Fruit fly (Drosophila melanogaster) whole organism, embryonic: Measurements from ENCODE around the gene Fit2.

ENCODE experiments used
- Asciz ChIP-seq: fragments of 200-800 bp; sonication (Bioruptor generic); optimal IDR thresholded peaks from 2 replicates; lab custom pipeline; 2017; ENCODE audit warnings: missing biosample characterization, mild to moderate bottlenecking, missing genetic modification characterization, missing genetic modification reagents
- Atf6 ChIP-seq: fragments of 200-800 bp; sonication (Bioruptor generic); IDR thresholded peaks from 2 replicates; pipeline ENCODE4 v1.3.6; 2022; ENCODE audit warnings: missing biosample characterization, missing genetic modification characterization
- Bgb ChIP-seq: fragments of 200-800 bp; sonication (Bioruptor generic); IDR thresholded peaks from 2 replicates; pipeline ENCODE4 v1.3.6; 2022; ENCODE audit warnings: missing biosample characterization, missing genetic modification characterization; ENCODE audit not compliant: partially characterized antibody
- CG10274 ChIP-seq: fragments of 200-800 bp; sonication (Bioruptor generic); optimal IDR thresholded peaks from 3 replicates; lab custom pipeline; 2017; ENCODE audit warnings: missing biosample characterization, mild to moderate bottlenecking, missing genetic modification characterization
- CG11723 ChIP-seq: fragments of 200-800 bp; sonication (Bioruptor generic); optimal IDR thresholded peaks from 2 replicates; lab custom pipeline; 2017; ENCODE audit warnings: missing biosample characterization, mild to moderate bottlenecking, missing genetic modification characterization
- CG12104 ChIP-seq: fragments of 200-800 bp; sonication (Bioruptor generic); optimal IDR thresholded peaks from 3 replicates; lab custom pipeline; 2016; ENCODE audit warnings: missing biosample characterization, missing genetic modification characterization
- CG13894 ChIP-seq: fragments of 200-800 bp; sonication (Bioruptor generic); optimal IDR thresholded peaks from 3 replicates; lab custom pipeline; 2018; ENCODE audit warnings: missing biosample characterization, mild to moderate bottlenecking, missing genetic modification characterization, moderate library complexity
- CG1647 ChIP-seq: fragments of 200-800 bp; sonication (Bioruptor generic); optimal IDR thresholded peaks from 3 replicates; lab custom pipeline; 2016; ENCODE audit warnings: missing biosample characterization, missing genetic modification characterization
- CG2116 ChIP-seq: fragments of 200-800 bp; sonication (Bioruptor generic); optimal IDR thresholded peaks from 3 replicates; lab custom pipeline; 2018; ENCODE audit warnings: missing biosample characterization, mild to moderate bottlenecking, missing genetic modification characterization
- CG2129 ChIP-seq: fragments of 200-800 bp; sonication (Bioruptor generic); IDR thresholded peaks from 2 replicates; pipeline ENCODE4 v1.3.6; 2022; ENCODE audit warnings: missing biosample characterization, missing genetic modification characterization; ENCODE audit not compliant: partially characterized antibody
- CG2202 ChIP-seq: fragments of 200-800 bp; sonication (Bioruptor generic); optimal IDR thresholded peaks from 2 replicates; lab custom pipeline; 2018; ENCODE audit warnings: missing biosample characterization, mild to moderate bottlenecking, missing genetic modification characterization
- CG2875 ChIP-seq: fragments of 200-800 bp; sonication (Bioruptor generic); optimal IDR thresholded peaks from 2 replicates; lab custom pipeline; 2017; ENCODE audit warnings: missing biosample characterization, mild to moderate bottlenecking, missing genetic modification characterization, missing genetic modification reagents
- CG3407 ChIP-seq: fragments of 200-800 bp; sonication (Bioruptor generic); optimal IDR thresholded peaks from 2 replicates; lab custom pipeline; 2018; ENCODE audit warnings: missing biosample characterization, mild to moderate bottlenecking, missing genetic modification characterization
- CG3995 ChIP-seq: fragments of 200-800 bp; sonication (Bioruptor generic); optimal IDR thresholded peaks from 3 replicates; lab custom pipeline; 2016; ENCODE audit warnings: missing biosample characterization, missing genetic modification characterization
- CG4328 ChIP-seq: fragments of 200-800 bp; sonication (Bioruptor generic); optimal IDR thresholded peaks from 3 replicates; lab custom pipeline; 2017; ENCODE audit warnings: missing biosample characterization, missing genetic modification reagents, missing genetic modification characterization
- CG4360 ChIP-seq: fragments of 200-800 bp; sonication (Bioruptor generic); IDR thresholded peaks from 2 replicates; pipeline ENCODE4 v1.3.6; 2022; ENCODE audit warnings: missing biosample characterization, missing genetic modification characterization
- CG6689 ChIP-seq: fragments of 200-800 bp; sonication (Bioruptor generic); IDR thresholded peaks from 2 replicates; pipeline ENCODE4 v1.3.6; 2022; ENCODE audit warnings: missing biosample characterization, missing genetic modification characterization
- CG7372 ChIP-seq: fragments of 200-800 bp; sonication (Bioruptor generic); IDR thresholded peaks from 2 replicates; pipeline ENCODE4 v1.3.6; 2022; ENCODE audit warnings: missing biosample characterization, missing genetic modification characterization
- CG8478 ChIP-seq: fragments of >200 bp; optimal IDR thresholded peaks from 2 replicates; lab custom pipeline; 2018
- CG8944 ChIP-seq: fragments of 200-800 bp; sonication (Bioruptor generic); optimal IDR thresholded peaks from 3 replicates; lab custom pipeline; 2016; ENCODE audit warnings: missing biosample characterization, missing genetic modification characterization
- D ChIP-seq, 2 experiments: fragments of 200-800 bp in 1 of 2; fragments of >200 bp in 1 of 2; sonication (Bioruptor generic) in 1 of 2; optimal IDR thresholded peaks; 2 replicates in 1 of 2; 3 replicates in 1 of 2; lab custom pipeline; 2017; ENCODE audit warnings: mild to moderate bottlenecking in 1 of 2, missing biosample characterization in 1 of 2, missing genetic modification characterization in 1 of 2, missing genetic modification reagents in 1 of 2
- Doc3 ChIP-seq: fragments of 200-800 bp; sonication (Bioruptor generic); IDR thresholded peaks from 3 replicates; pipeline ENCODE4 v1.3.6; 2022; ENCODE audit warnings: missing biosample characterization, missing genetic modification characterization; ENCODE audit not compliant: partially characterized antibody
- Dref ChIP-seq: fragments of 200-800 bp; sonication (Bioruptor generic); IDR thresholded peaks from 2 replicates; pipeline ENCODE4 v1.3.6; 2022; ENCODE audit warnings: missing biosample characterization, missing genetic modification characterization
- E2f2 ChIP-seq: fragments of 200-800 bp; sonication (Bioruptor generic); IDR thresholded peaks from 2 replicates; pipeline ENCODE4 v1.3.6; 2022; ENCODE audit warnings: missing biosample characterization, missing genetic modification characterization
- Hr39 ChIP-seq: fragments of >200 bp; optimal IDR thresholded peaks from 2 replicates; lab custom pipeline; 2017
- Hsf ChIP-seq: fragments of 200-800 bp; sonication (Bioruptor generic); optimal IDR thresholded peaks from 3 replicates; lab custom pipeline; 2016; ENCODE audit warnings: missing biosample characterization, missing genetic modification characterization
- Meics ChIP-seq: fragments of 200-800 bp; sonication (Bioruptor generic); optimal IDR thresholded peaks from 2 replicates; lab custom pipeline; 2017; ENCODE audit warnings: missing biosample characterization, mild to moderate bottlenecking, missing genetic modification characterization
- Neu2 ChIP-seq: fragments of 200-800 bp; sonication (Bioruptor generic); optimal IDR thresholded peaks from 3 replicates; lab custom pipeline; 2016; ENCODE audit warnings: missing biosample characterization, missing genetic modification characterization, borderline replicate concordance
- Oli ChIP-seq: fragments of 200-800 bp; sonication (Bioruptor generic); optimal IDR thresholded peaks from 2 replicates; lab custom pipeline; 2018; ENCODE audit warnings: missing biosample characterization, mild to moderate bottlenecking, missing genetic modification characterization, moderate library complexity
- Opbp ChIP-seq: fragments of 200-800 bp; sonication (Bioruptor generic); IDR thresholded peaks from 3 replicates; pipeline ENCODE4 v1.3.6; 2022; ENCODE audit warnings: missing biosample characterization, missing genetic modification characterization; ENCODE audit not compliant: partially characterized antibody
- PHDP ChIP-seq: fragments of 200-800 bp; sonication (Bioruptor generic); optimal IDR thresholded peaks from 3 replicates; lab custom pipeline; 2018; ENCODE audit warnings: missing biosample characterization, mild to moderate bottlenecking, missing genetic modification characterization, moderate library complexity
- ac ChIP-seq: fragments of 200-800 bp; sonication (Bioruptor generic); optimal IDR thresholded peaks from 3 replicates; lab custom pipeline; 2017; ENCODE audit warnings: missing biosample characterization, mild to moderate bottlenecking, missing genetic modification characterization
- ato ChIP-seq: fragments of 200-800 bp; sonication (Bioruptor generic); IDR thresholded peaks from 2 replicates; pipeline ENCODE4 v1.3.6; 2022; ENCODE audit warnings: missing biosample characterization, missing genetic modification characterization; ENCODE audit not compliant: partially characterized antibody
- bowl ChIP-seq: fragments of 200-800 bp; sonication (Bioruptor generic); IDR thresholded peaks from 2 replicates; pipeline ENCODE4 v1.3.6; 2022; ENCODE audit warnings: missing biosample characterization, missing genetic modification characterization
- bsh ChIP-seq, 2 experiments: fragments of 200-800 bp; sonication (Bioruptor generic); optimal IDR thresholded peaks; 2 replicates each; lab custom pipeline; 2017 to 2018; ENCODE audit warnings: mild to moderate bottlenecking in 2 of 2, missing biosample characterization in 2 of 2, missing genetic modification characterization in 2 of 2, moderate library complexity in 1 of 2
- disco-r ChIP-seq: fragments of 200-800 bp; sonication (Bioruptor generic); optimal IDR thresholded peaks from 2 replicates; lab custom pipeline; 2016; ENCODE audit warnings: missing biosample characterization, missing genetic modification characterization
- dpn ChIP-seq, 2 experiments: fragments of 200-800 bp; sonication (Bioruptor generic); optimal IDR thresholded peaks; 3 replicates each; lab custom pipeline; 2016; ENCODE audit warnings: missing biosample characterization in 2 of 2, missing genetic modification characterization in 2 of 2
- emc ChIP-seq: fragments of 200-800 bp; sonication (Bioruptor generic); optimal IDR thresholded peaks from 2 replicates; lab custom pipeline; 2016; ENCODE audit warnings: missing biosample characterization, missing genetic modification characterization
- grau ChIP-seq: fragments of 200-800 bp; optimal IDR thresholded peaks from 3 replicates; lab custom pipeline; 2019; ENCODE audit warnings: missing biosample characterization, mild to moderate bottlenecking, missing genetic modification characterization, moderate library complexity
- hb ChIP-seq: fragments of 200-800 bp; sonication (Bioruptor generic); IDR thresholded peaks from 3 replicates; pipeline ENCODE4 v1.3.6; 2022; ENCODE audit warnings: missing biosample characterization, missing genetic modification characterization; ENCODE audit not compliant: partially characterized antibody
- inv ChIP-seq: fragments of 200-800 bp; sonication (Bioruptor generic); IDR thresholded peaks from 2 replicates; pipeline ENCODE4 v1.3.6; 2022; ENCODE audit warnings: missing biosample characterization, missing genetic modification characterization; ENCODE audit not compliant: partially characterized antibody
- kay ChIP-seq: fragments of 200-800 bp; sonication (Bioruptor generic); optimal IDR thresholded peaks from 2 replicates; lab custom pipeline; 2016; ENCODE audit warnings: missing biosample characterization, missing genetic modification characterization
- lov ChIP-seq, 2 experiments: fragments of 200-800 bp in 1 of 2; fragments of >200 bp in 1 of 2; sonication (Bioruptor generic) in 1 of 2; IDR thresholded peaks in 1 of 2; optimal IDR thresholded peaks in 1 of 2; 2 replicates in 1 of 2; 3 replicates in 1 of 2; pipeline versions ENCODE4 v1.3.6 to Lab custom; 2017 to 2022; ENCODE audit warnings: missing biosample characterization in 1 of 2, missing genetic modification characterization in 1 of 2
- oc ChIP-seq: fragments of 200-800 bp; sonication (Bioruptor generic); optimal IDR thresholded peaks from 2 replicates; lab custom pipeline; 2018; ENCODE audit warnings: missing biosample characterization, mild to moderate bottlenecking, missing genetic modification characterization, moderate library complexity
- p53 ChIP-seq: fragments of 200-800 bp; sonication (Bioruptor generic); optimal IDR thresholded peaks from 2 replicates; lab custom pipeline; 2016; ENCODE audit warnings: missing biosample characterization, missing genetic modification characterization
- pzg ChIP-seq: fragments of 200-800 bp; sonication (Bioruptor generic); optimal IDR thresholded peaks from 3 replicates; lab custom pipeline; 2018; ENCODE audit warnings: missing biosample characterization, mild to moderate bottlenecking, missing genetic modification characterization, moderate library complexity
- stwl ChIP-seq: fragments of 200-800 bp; sonication (Bioruptor generic); optimal IDR thresholded peaks from 3 replicates; lab custom pipeline; 2018; ENCODE audit warnings: missing biosample characterization, mild to moderate bottlenecking, missing genetic modification characterization, moderate library complexity
- tna ChIP-seq: fragments of 200-800 bp; sonication (Bioruptor generic); IDR thresholded peaks from 2 replicates; pipeline ENCODE4 v1.3.6; 2022; ENCODE audit warnings: missing biosample characterization, missing genetic modification characterization; ENCODE audit not compliant: partially characterized antibody
- toy ChIP-seq: fragments of 200-800 bp; sonication (Bioruptor generic); IDR thresholded peaks from 2 replicates; pipeline ENCODE4 v1.3.6; 2022; ENCODE audit warnings: missing biosample characterization, missing genetic modification characterization
- unpg ChIP-seq: fragments of 200-800 bp; sonication (Bioruptor generic); optimal IDR thresholded peaks from 3 replicates; lab custom pipeline; 2018; ENCODE audit warnings: missing biosample characterization, mild to moderate bottlenecking, missing genetic modification characterization, moderate library complexity

Gene Fit2

dm6 chr3L:17035492-17035891 lies 11.4 kb downstream of the Fit2 start, which contains the start of gene beg (continued):
- no peak for TF ChIP-seq p53
- TF ChIP-seq E2f2 (GFP tag; lab: Robert Waterston, UW), result peak; percentile 92
- no peak for TF ChIP-seq oc
- no peak for TF ChIP-seq ac (GFP tag; lab: Kevin White, UChicago)
- no peak for TF ChIP-seq CG2202 (tag; lab: Kevin White, UChicago)
- no peak for TF ChIP-seq CG11723
- no peak for TF ChIP-seq CG2875
- TF ChIP-seq CG4328 (GFP tag; lab: Kevin White, UChicago), result no peak
- TF ChIP-seq CG8478 (lab: Kevin White, UChicago), result no peak
- peak; percentile 64 for TF ChIP-seq Bgb (GFP tag; lab: Robert Waterston, UW)
- TF ChIP-seq Asciz (GFP tag; lab: Kevin White, UChicago), result no peak
- no peak for TF ChIP-seq CG12104
- no peak for TF ChIP-seq PHDP (tag; lab: Kevin White, UChicago)
- TF ChIP-seq Dref (GFP tag; lab: Robert Waterston, UW), result peak; percentile 74
- TF ChIP-seq dpn (GFP tag; optimal IDR thresholded peaks at IDR 0.05; lab: Kevin White, UChicago), result no peak
- peak; percentile 20 for TF ChIP-seq stwl (tag; lab: Kevin White, UChicago)
- no peak for TF ChIP-seq CG7372 (GFP tag; lab: Robert Waterston, UW)
- no peak for TF ChIP-seq Oli (tag; lab: Kevin White, UChicago)
- TF ChIP-seq bsh (GFP tag; optimal IDR thresholded peaks at IDR 0.05; lab: Kevin White, UChicago), result no peak
- peak; percentile 69 for TF ChIP-seq CG2116 (GFP tag; lab: Kevin White, UChicago)
- TF ChIP-seq disco-r (GFP tag; lab: Kevin White, UChicago), result no peak
- TF ChIP-seq Hr39 (lab: Kevin White, UChicago), result no peak
- no peak for TF ChIP-seq CG10274 (GFP tag; lab: Kevin White, UChicago)
- no peak for TF ChIP-seq lov (optimal IDR thresholded peaks at IDR 0.05; lab: Kevin White, UChicago)
- TF ChIP-seq lov (GFP tag; IDR thresholded peaks at IDR 0.05; lab: Robert Waterston, UW), result no peak
- TF ChIP-seq CG3995, result no peak
- TF ChIP-seq emc (GFP tag; lab: Kevin White, UChicago), result no peak
- no peak for TF ChIP-seq Meics (GFP tag; lab: Kevin White, UChicago)
- no peak for TF ChIP-seq D (optimal IDR thresholded peaks at IDR 0.05; lab: Kevin White, UChicago)
- no peak for TF ChIP-seq D (GFP tag; optimal IDR thresholded peaks at IDR 0.05; lab: Kevin White, UChicago)
- no peak for TF ChIP-seq Atf6
- peak; percentile 71 for TF ChIP-seq ato (GFP tag; lab: Robert Waterston, UW)
- TF ChIP-seq kay (GFP tag; lab: Kevin White, UChicago), result no peak
- TF ChIP-seq CG4360, result no peak
- no peak for TF ChIP-seq CG6689
- no peak for TF ChIP-seq Neu2 (GFP tag; lab: Kevin White, UChicago)
- TF ChIP-seq bowl, result no peak
- TF ChIP-seq Doc3 (GFP tag; lab: Robert Waterston, UW), result peak; percentile 65
- TF ChIP-seq unpg (GFP tag; lab: Kevin White, UChicago), result no peak
- TF ChIP-seq CG1647 (GFP tag; lab: Kevin White, UChicago), result no peak
- peak; percentile 73; the same call in 2 of the 3 replicates for TF ChIP-seq Opbp
- TF ChIP-seq inv (GFP tag; lab: Robert Waterston, UW), result peak; percentile 24; the same call in 1 of the 2 replicates
- TF ChIP-seq pzg, result peak; percentile 42
- TF ChIP-seq CG3407 (GFP tag; lab: Kevin White, UChicago), result no peak
- TF ChIP-seq hb (GFP tag; lab: Robert Waterston, UW), result 0 out of 3 replicates have a peak, but pooled peaks have one; percentile 61
- no peak for TF ChIP-seq toy (GFP tag; lab: Robert Waterston, UW)
- TF ChIP-seq CG13894 (tag; lab: Kevin White, UChicago), result no peak
- peak; percentile 62 for TF ChIP-seq tna (GFP tag; lab: Robert Waterston, UW)
- TF ChIP-seq CG2129, result peak; percentile 37; the same call in 1 of the 2 replicates
- TF ChIP-seq Hsf (GFP tag; lab: Kevin White, UChicago), result no peak
- TF ChIP-seq grau (tag; lab: Kevin White, UChicago), result no peak
- TF ChIP-seq CG8944 (GFP tag; lab: Kevin White, UChicago), result no peak
